Worm (Caenorhabditis elegans) whole organism, L4 larva: ENCODE data around the gene R01H2.4.
A peak's percentile ranks its signal among the peaks of the same experiment; 100 is the strongest.

Source experiments
- aha-1 ChIP-seq: fragments of 150-350 bp; peaks from one replicate; lab custom pipeline; 2014; ENCODE audit warnings: missing biosample characterization, missing genetic modification characterization
- ceh-62 ChIP-seq: sonication (generic microtip); optimal IDR thresholded peaks from 2 replicates; lab custom pipeline; 2017; ENCODE audit warnings: missing biosample characterization, missing genetic modification characterization
- dmd-8 ChIP-seq: fragments of 200-800 bp; sonication (Bioruptor generic); IDR thresholded peaks from 2 replicates; pipeline ENCODE4 v1.3.6; 2022; ENCODE audit warnings: missing genetic modification characterization, missing compliant biosample characterization
- hmg-1.1 ChIP-seq: fragments of 200-800 bp; sonication (Bioruptor generic); IDR thresholded peaks from 2 replicates; pipeline ENCODE4 v1.3.6; 2022; ENCODE audit warnings: missing genetic modification reagents, missing genetic modification characterization, missing compliant biosample characterization
- jun-1 ChIP-seq: fragments of 150-350 bp; optimal IDR thresholded peaks from 2 replicates; lab custom pipeline; 2014; ENCODE audit warnings: missing biosample characterization, missing genetic modification reagents, missing genetic modification characterization
- lin-39 ChIP-seq: fragments of 150-350 bp; optimal IDR thresholded peaks from 2 replicates; lab custom pipeline; 2014; ENCODE audit warnings: missing biosample characterization, missing genetic modification reagents, missing genetic modification characterization
- lsy-2 ChIP-seq, 2 experiments: fragments of 150-350 bp in 1 of 2; sonication (generic microtip) in 1 of 2; optimal IDR thresholded peaks; 2 replicates each; lab custom pipeline; 2014 to 2017; ENCODE audit warnings: missing biosample characterization in 2 of 2, missing genetic modification characterization in 2 of 2
- nhr-42 ChIP-seq: fragments of 200-800 bp; sonication (Bioruptor generic); IDR thresholded peaks from 2 replicates; pipeline ENCODE4 v1.3.6; 2022; ENCODE audit warnings: missing genetic modification characterization, missing compliant biosample characterization
- nhr-76 ChIP-seq: fragments of 150-350 bp; optimal IDR thresholded peaks from 2 replicates; lab custom pipeline; 2014; ENCODE audit warnings: missing biosample characterization, missing genetic modification characterization
- nhr-77 ChIP-seq: fragments of 150-350 bp; optimal IDR thresholded peaks from 2 replicates; lab custom pipeline; 2014; ENCODE audit warnings: missing biosample characterization, missing genetic modification characterization
- snpc-4 ChIP-seq: fragments of 150-350 bp; optimal IDR thresholded peaks from 2 replicates; lab custom pipeline; 2014; ENCODE audit warnings: missing biosample characterization, missing genetic modification characterization
- unc-62 ChIP-seq, 3 experiments: fragments of 150-350 bp in 1 of 3; sonication (generic microtip); optimal IDR thresholded peaks in 2 of 3; peaks in 1 of 3; 1 replicate in 1 of 3; 2 replicates in 2 of 3; lab custom pipeline; 2014 to 2017; ENCODE audit warnings: missing biosample characterization in 3 of 3, missing genetic modification characterization in 3 of 3, missing genetic modification reagents in 3 of 3, missing genotype in 1 of 3
- zip-11 ChIP-seq: fragments of 200-800 bp; sonication (Bioruptor generic); IDR thresholded peaks from 2 replicates; pipeline ENCODE4 v1.3.6; 2022; ENCODE audit warnings: missing genetic modification characterization, missing compliant biosample characterization
- zip-2 ChIP-seq: fragments of 150-350 bp; optimal IDR thresholded peaks from 2 replicates; lab custom pipeline; 2014; ENCODE audit warnings: missing biosample characterization, missing genetic modification characterization

The R01H2.4 gene

DNA sequence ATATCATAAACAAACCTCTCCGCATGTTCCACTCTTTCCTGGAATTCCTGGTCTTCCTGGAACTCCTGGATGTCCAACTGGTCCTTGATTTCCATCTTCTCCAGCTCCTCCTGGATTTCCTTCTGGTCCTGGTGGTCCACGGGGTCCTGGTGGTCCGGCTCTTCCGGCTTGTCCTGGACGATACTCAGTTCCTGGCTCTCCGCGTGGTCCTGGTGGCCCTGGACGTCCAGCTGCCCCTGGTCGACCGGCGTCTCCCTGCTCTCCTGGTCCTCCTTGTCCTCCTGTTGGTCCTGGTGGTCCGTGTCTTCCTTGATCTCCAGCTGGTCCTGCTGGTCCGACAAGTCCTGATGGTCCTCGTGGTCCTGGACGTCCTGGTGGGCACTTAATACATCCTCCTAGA lies 44.4 kb downstream of the R01H2.4 start (continued):
- TF ChIP-seq lin-39, result no peak
- no peak for TF ChIP-seq nhr-76 (tag; lab: Kevin White, UChicago)
- TF ChIP-seq aha-1 (tag; lab: Kevin White, UChicago), result peak; percentile 73
- no peak for TF ChIP-seq dmd-8
- TF ChIP-seq hmg-1.1, result no peak
- TF ChIP-seq zip-11 (GFP tag; lab: Robert Waterston, UW), result no peak
- TF ChIP-seq zip-2 (tag; lab: Kevin White, UChicago), result no peak
- no peak for TF ChIP-seq snpc-4 (tag; lab: Kevin White, UChicago)
- TF ChIP-seq ceh-62, result no peak
- TF ChIP-seq, all 104 proteins: peak for 3

DNA sequence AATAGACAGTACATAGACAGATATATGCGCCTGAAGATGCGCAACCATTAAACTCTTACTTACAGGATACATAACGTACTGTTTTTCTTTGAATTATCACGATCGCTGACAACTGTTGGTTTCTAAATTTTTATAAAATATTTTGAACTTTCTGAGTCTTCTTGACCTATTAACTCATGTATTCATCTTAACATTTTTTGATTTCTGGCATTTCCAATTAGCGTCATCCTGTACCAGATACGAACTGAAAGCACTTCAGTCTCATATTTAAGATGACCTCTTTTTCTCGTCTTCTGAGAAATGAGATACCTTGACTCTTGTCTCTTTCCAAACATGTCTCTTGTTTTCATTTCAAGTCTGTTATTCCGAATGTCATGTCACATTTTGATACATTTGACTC lies 50.3 kb downstream of the R01H2.4 start:
- TF ChIP-seq unc-62 (GFP tag; optimal IDR thresholded peaks at IDR 0.05 in 1 of 2; lab: Kevin White, UChicago), result peak in 1 of 2 experiments; percentile 95
- TF ChIP-seq unc-62 (tag; optimal IDR thresholded peaks at IDR 0.05; lab: Kevin White, UChicago), result no peak
- no peak for TF ChIP-seq dmd-8
- TF ChIP-seq nhr-77, result no peak
- TF ChIP-seq jun-1 (tag; lab: Kevin White, UChicago), result no peak
- no peak for TF ChIP-seq aha-1 (tag; lab: Kevin White, UChicago)
- no peak for TF ChIP-seq nhr-42
- TF ChIP-seq, all 104 proteins: peak for 1

DNA sequence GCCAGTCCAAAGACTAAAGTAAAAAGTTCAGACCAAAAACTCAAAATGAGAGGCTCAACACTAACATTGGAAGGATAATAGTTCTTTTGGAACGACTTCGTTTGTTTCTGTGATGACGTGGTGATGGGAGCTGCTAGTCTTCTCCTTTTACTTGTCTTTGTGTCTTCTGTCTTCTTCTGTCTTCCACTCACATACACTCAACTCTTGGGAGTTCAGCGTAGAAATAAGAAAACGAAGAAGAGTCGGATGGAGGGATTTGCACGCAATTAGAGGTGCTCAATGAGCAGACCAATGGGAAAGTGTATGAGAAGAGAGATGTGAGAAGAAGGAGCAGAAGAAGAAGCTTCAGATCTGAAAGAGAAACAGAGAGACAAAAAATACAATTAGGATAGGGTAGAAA lies 52.0 kb downstream of the R01H2.4 start:
- TF ChIP-seq unc-62 (GFP tag; optimal IDR thresholded peaks at IDR 0.05 in 1 of 2; lab: Kevin White, UChicago) (peak in 1 of 2 experiments; percentile 79), unc-62 (tag; optimal IDR thresholded peaks at IDR 0.05; lab: Kevin White, UChicago) (no peak), lsy-2 (tag; optimal IDR thresholded peaks at IDR 0.05; lab: Kevin White, UChicago) (no peak)
